Worm (Caenorhabditis elegans) whole organism, L4/young adult: ENCODE data around the gene Y75B12B.13.

Source experiments
- W03F9.2 ChIP-seq: fragments of 150-350 bp; optimal IDR thresholded peaks from 2 replicates; lab custom pipeline; 2014; ENCODE audit warnings: missing biosample characterization, missing genetic modification characterization
- him-1 ChIP-seq: sonication (generic microtip); optimal IDR thresholded peaks from 2 replicates; lab custom pipeline; 2016; ENCODE audit warnings: missing genotype, missing genetic modification reagents, missing genetic modification characterization, missing compliant biosample characterization

DNA sequence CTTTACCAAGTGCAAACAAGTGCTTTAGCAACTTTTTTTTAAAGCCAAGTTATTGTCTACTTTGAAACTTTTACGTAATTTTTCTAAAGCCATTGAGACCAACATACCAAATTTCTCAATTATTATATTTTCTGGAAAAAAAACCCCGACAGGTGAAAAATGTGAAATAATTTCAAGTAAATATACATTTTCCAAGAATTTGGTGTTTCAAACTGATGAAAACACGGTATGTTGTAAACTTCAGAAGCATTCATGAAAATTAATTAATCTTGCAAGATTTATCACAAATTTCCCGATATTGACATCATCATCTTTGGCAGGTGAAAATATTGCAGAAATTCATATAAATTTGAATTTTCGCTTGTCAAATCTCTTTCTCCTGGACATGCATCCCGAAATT, 31.1 kb downstream of the Y75B12B.13 start, which contains the start of gene srz-11:
- TF ChIP-seq him-1 (tag; lab: Kevin White, UChicago), result no peak
- no peak for TF ChIP-seq W03F9.2
